Worm (Caenorhabditis elegans) whole organism, late embryonic: ENCODE measurements around the gene sru-45.

Experiments used
- ceh-45 ChIP-seq: fragments of 200-800 bp; sonication (Bioruptor generic); IDR thresholded peaks from 2 replicates; pipeline ENCODE4 v1.3.6; 2022; ENCODE audit warnings: missing genetic modification reagents, missing genetic modification characterization, missing compliant biosample characterization
- ceh-48 ChIP-seq: sonication (generic microtip); optimal IDR thresholded peaks from 2 replicates; lab custom pipeline; 2016; ENCODE audit warnings: missing genetic modification characterization, inconsistent platforms, missing compliant biosample characterization
- elt-2 ChIP-seq: sonication (generic microtip); optimal IDR thresholded peaks from 2 replicates; lab custom pipeline; 2016; ENCODE audit warnings: missing genetic modification reagents, missing genetic modification characterization, missing compliant biosample characterization

ce11 chrV:16568056-16568455 lies 2.3 kb downstream of the sru-45 start:
- TF ChIP-seq ceh-48 (tag; lab: Kevin White, UChicago): no peak
- no peak for TF ChIP-seq ceh-45 (GFP tag; lab: Robert Waterston, UW)
- TF ChIP-seq elt-2 (tag; lab: Kevin White, UChicago): no peak
